Worm (Caenorhabditis elegans) whole organism, young adult: ENCODE results near the gene nhr-142.

Experiments used
- F57C9.4 ChIP-seq: sonication (generic microtip); optimal IDR thresholded peaks from 2 replicates; lab custom pipeline; 2017; ENCODE audit warnings: mild to moderate bottlenecking, missing genetic modification characterization, missing compliant biosample characterization
- K12H6.12 ChIP-seq: fragments of 200-800 bp; sonication (Bioruptor generic); optimal IDR thresholded peaks from 2 replicates; lab custom pipeline; 2018; ENCODE audit warnings: mild to moderate bottlenecking, missing genetic modification characterization, missing compliant biosample characterization
- aptf-2 ChIP-seq: fragments of 200-800 bp; sonication (Bioruptor generic); conservative IDR thresholded peaks from 2 replicates; pipeline ENCODE4 v1.3.6; 2022; ENCODE audit warnings: missing genetic modification reagents, missing genetic modification characterization, missing compliant biosample characterization
- ccch-3 ChIP-seq: fragments of 200-800 bp; sonication (Bioruptor generic); optimal IDR thresholded peaks from 2 replicates; lab custom pipeline; 2018; ENCODE audit warnings: mild to moderate bottlenecking, missing genetic modification characterization, missing compliant biosample characterization
- efl-1 ChIP-seq: fragments of 150-350 bp; optimal IDR thresholded peaks from 2 replicates; lab custom pipeline; 2014; ENCODE audit warnings: missing biosample characterization, missing genetic modification reagents, missing genetic modification characterization
- egl-44 ChIP-seq: fragments of 200-800 bp; sonication (Bioruptor generic); IDR thresholded peaks from 2 replicates; pipeline ENCODE4 v1.3.6; 2022; ENCODE audit warnings: missing genetic modification reagents, missing genetic modification characterization, missing compliant biosample characterization
- let-526 ChIP-seq: fragments of 200-800 bp; sonication (Bioruptor generic); IDR thresholded peaks from 2 replicates; pipeline ENCODE4 v1.3.6; 2022; ENCODE audit warnings: missing genetic modification reagents, missing genetic modification characterization, missing compliant biosample characterization
- nfya-1 ChIP-seq: sonication (generic microtip); optimal IDR thresholded peaks from 2 replicates; lab custom pipeline; 2017; ENCODE audit warnings: antibody characterized with exemption, missing compliant biosample characterization, missing genetic modification characterization, borderline replicate concordance; ENCODE audit not compliant: insufficient read depth
- repo-1 ChIP-seq: sonication (generic microtip); optimal IDR thresholded peaks from 2 replicates; lab custom pipeline; 2017; ENCODE audit warnings: mild to moderate bottlenecking, missing genetic modification characterization, missing compliant biosample characterization
- unc-62 ChIP-seq: fragments of 150-350 bp; optimal IDR thresholded peaks from 2 replicates; lab custom pipeline; 2014; ENCODE audit warnings: missing biosample characterization, missing genetic modification reagents, missing genetic modification characterization

DNA sequence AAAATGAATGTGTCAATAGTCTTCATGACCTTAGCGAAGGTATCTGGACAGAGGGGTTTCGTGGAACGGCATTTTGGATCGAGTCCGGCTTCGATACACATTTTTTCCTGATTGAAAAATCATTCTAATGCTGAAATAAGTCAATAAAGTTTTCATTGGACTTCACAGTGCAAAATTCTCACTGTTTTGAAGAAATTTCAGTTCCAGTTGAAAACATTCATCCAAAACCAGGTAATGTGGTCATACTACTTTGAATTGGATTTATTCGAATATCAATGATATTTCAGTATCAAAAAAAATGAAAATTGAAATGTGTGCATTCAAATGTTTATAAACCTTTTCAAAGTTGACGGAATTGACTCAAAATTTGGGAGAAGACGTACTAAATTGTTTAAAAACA, 36.9 kb downstream of the nhr-142 start, which contains the start of gene pgph-1:
- TF ChIP-seq let-526 (GFP tag; lab: Robert Waterston, UW) (no peak), repo-1 (tag; lab: Kevin White, UChicago) (no peak), ccch-3 (GFP tag; lab: Kevin White, UChicago) (no peak), F57C9.4 (tag; lab: Kevin White, UChicago) (no peak), K12H6.12 (tag; lab: Kevin White, UChicago) (no peak), aptf-2 (GFP tag; lab: Robert Waterston, UW) (no peak), egl-44 (GFP tag; lab: Robert Waterston, UW) (no peak), efl-1 (GFP tag; lab: Kevin White, UChicago) (no peak), unc-62 (GFP tag; lab: Kevin White, UChicago) (no peak), nfya-1 (tag; lab: Kevin White, UChicago) (no peak)
